Fruit fly (Drosophila melanogaster) whole organism, embryonic: ENCODE measurements around the gene CG12818.

ENCODE experiments used
- Ada2b ChIP-seq: fragments of 200-800 bp; sonication (Bioruptor generic); IDR thresholded peaks from 2 replicates; pipeline ENCODE4 v1.3.6; 2022; ENCODE audit warnings: missing biosample characterization, missing genetic modification characterization
- CG10147 ChIP-seq: fragments of 200-800 bp; sonication (Bioruptor generic); optimal IDR thresholded peaks from 2 replicates; lab custom pipeline; 2019; ENCODE audit warnings: missing biosample characterization, mild to moderate bottlenecking, missing genetic modification characterization, moderate library complexity
- CG1024 ChIP-seq: fragments of 200-800 bp; sonication (Bioruptor generic); IDR thresholded peaks from 2 replicates; pipeline ENCODE4 v1.3.6; 2022; ENCODE audit warnings: missing biosample characterization, missing genetic modification characterization
- CG10267 ChIP-seq: fragments of 200-800 bp; sonication (Bioruptor generic); optimal IDR thresholded peaks from 2 replicates; lab custom pipeline; 2018; ENCODE audit warnings: missing biosample characterization, mild to moderate bottlenecking, missing genetic modification characterization, moderate library complexity
- CG1233 ChIP-seq: fragments of 200-800 bp; sonication (Bioruptor generic); optimal IDR thresholded peaks from 4 replicates; lab custom pipeline; 2018; ENCODE audit warnings: missing biosample characterization, mild to moderate bottlenecking, missing genetic modification characterization
- CG12659 ChIP-seq: fragments of 200-800 bp; sonication (Bioruptor generic); optimal IDR thresholded peaks from 3 replicates; lab custom pipeline; 2017; ENCODE audit warnings: mild to moderate bottlenecking, missing biosample characterization, missing genetic modification reagents, missing genetic modification characterization
- CG15514 ChIP-seq: fragments of 200-800 bp; sonication (Bioruptor generic); optimal IDR thresholded peaks from 3 replicates; lab custom pipeline; 2017; ENCODE audit warnings: missing biosample characterization, missing genetic modification characterization, mild to moderate bottlenecking, moderate library complexity, missing genetic modification reagents
- CG16813 ChIP-seq: fragments of 200-800 bp; sonication (Bioruptor generic); IDR thresholded peaks from 3 replicates; pipeline ENCODE4 v1.3.6; 2022; ENCODE audit warnings: missing biosample characterization, missing genetic modification characterization; ENCODE audit not compliant: partially characterized antibody
- CG17361 ChIP-seq: fragments of 200-800 bp; sonication (Bioruptor generic); IDR thresholded peaks from 3 replicates; pipeline ENCODE4 v1.3.6; 2022; ENCODE audit warnings: missing biosample characterization, missing genetic modification characterization
- CG2875 ChIP-seq: fragments of 200-800 bp; sonication (Bioruptor generic); optimal IDR thresholded peaks from 2 replicates; lab custom pipeline; 2017; ENCODE audit warnings: missing biosample characterization, mild to moderate bottlenecking, missing genetic modification characterization, missing genetic modification reagents
- CG30020 ChIP-seq: fragments of 200-800 bp; optimal IDR thresholded peaks from 2 replicates; lab custom pipeline; 2019; ENCODE audit warnings: missing biosample characterization, mild to moderate bottlenecking, missing genetic modification characterization, moderate library complexity
- CG3065 ChIP-seq: fragments of 200-800 bp; sonication (Bioruptor generic); optimal IDR thresholded peaks from 2 replicates; lab custom pipeline; 2016; ENCODE audit warnings: missing biosample characterization, missing genetic modification characterization
- CG32772 ChIP-seq: fragments of 200-800 bp; sonication (Bioruptor generic); IDR thresholded peaks from 2 replicates; pipeline ENCODE4 v1.3.6; 2022; ENCODE audit warnings: missing biosample characterization, missing genetic modification characterization
- CG4404 ChIP-seq: fragments of 200-800 bp; sonication (Bioruptor generic); IDR thresholded peaks from 2 replicates; pipeline ENCODE4 v1.3.6; 2022; ENCODE audit warnings: missing biosample characterization, missing genetic modification characterization
- CG4617 ChIP-seq: fragments of 200-800 bp; sonication (Bioruptor generic); optimal IDR thresholded peaks from 3 replicates; lab custom pipeline; 2016; ENCODE audit warnings: missing biosample characterization, missing genetic modification characterization, borderline replicate concordance
- CG6654 ChIP-seq: fragments of 200-800 bp; sonication (Bioruptor generic); optimal IDR thresholded peaks from 2 replicates; lab custom pipeline; 2017; ENCODE audit warnings: missing biosample characterization, mild to moderate bottlenecking, missing genetic modification characterization
- CG6813 ChIP-seq: fragments of 200-800 bp; sonication (Bioruptor generic); optimal IDR thresholded peaks from 2 replicates; lab custom pipeline; 2017; ENCODE audit warnings: missing biosample characterization, missing genetic modification characterization, mild to moderate bottlenecking, moderate library complexity, missing genetic modification reagents
- CG8924 ChIP-seq: fragments of 200-800 bp; optimal IDR thresholded peaks from 3 replicates; lab custom pipeline; 2019; ENCODE audit warnings: missing biosample characterization, mild to moderate bottlenecking, missing genetic modification characterization, moderate library complexity
- CG9609 ChIP-seq: fragments of 200-800 bp; sonication (Bioruptor generic); optimal IDR thresholded peaks from 3 replicates; lab custom pipeline; 2016; ENCODE audit warnings: missing biosample characterization, missing genetic modification characterization
- CG9797 ChIP-seq: fragments of 200-800 bp; sonication (Bioruptor generic); optimal IDR thresholded peaks from 3 replicates; lab custom pipeline; 2018; ENCODE audit warnings: missing biosample characterization, mild to moderate bottlenecking, missing genetic modification characterization
- Dref ChIP-seq: fragments of 200-800 bp; sonication (Bioruptor generic); IDR thresholded peaks from 2 replicates; pipeline ENCODE4 v1.3.6; 2022; ENCODE audit warnings: missing biosample characterization, missing genetic modification characterization
- Drgx ChIP-seq: fragments of 200-800 bp; sonication (Bioruptor generic); IDR thresholded peaks from 2 replicates; pipeline ENCODE4 v1.3.6; 2022; ENCODE audit warnings: missing biosample characterization, missing genetic modification characterization
- HLH54F ChIP-seq: fragments of 200-800 bp; sonication (Bioruptor generic); optimal IDR thresholded peaks from 3 replicates; lab custom pipeline; 2016; ENCODE audit warnings: missing biosample characterization, missing genetic modification characterization
- Hey ChIP-seq: fragments of 200-800 bp; sonication (Bioruptor generic); optimal IDR thresholded peaks from 3 replicates; lab custom pipeline; 2018; ENCODE audit warnings: missing biosample characterization, mild to moderate bottlenecking, missing genetic modification characterization
- Med ChIP-seq: fragments of 200-800 bp; sonication (Bioruptor generic); peaks from one replicate; lab custom pipeline; 2016; ENCODE audit warnings: missing biosample characterization, missing genetic modification characterization, mild to moderate bottlenecking, inconsistent platforms, moderate library complexity
- Poxn ChIP-seq: fragments of 200-800 bp; sonication (Bioruptor generic); IDR thresholded peaks from 2 replicates; pipeline ENCODE4 v1.3.6; 2022; ENCODE audit warnings: missing biosample characterization, missing genetic modification characterization
- Rfx ChIP-seq: fragments of 200-800 bp; sonication (Bioruptor generic); IDR thresholded peaks from 2 replicates; pipeline ENCODE4 v1.3.6; 2022; ENCODE audit warnings: missing biosample characterization, missing genetic modification characterization
- Six4 ChIP-seq: fragments of 200-800 bp; sonication (Bioruptor generic); optimal IDR thresholded peaks from 2 replicates; lab custom pipeline; 2016; ENCODE audit warnings: missing biosample characterization, missing genetic modification characterization
- Sry-β ChIP-seq: fragments of 200-800 bp; sonication (Bioruptor generic); optimal IDR thresholded peaks from 2 replicates; lab custom pipeline; 2018; ENCODE audit warnings: missing biosample characterization, mild to moderate bottlenecking, missing genetic modification characterization, moderate library complexity
- Sry-δ ChIP-seq: fragments of 200-800 bp; sonication (Bioruptor generic); optimal IDR thresholded peaks from 2 replicates; lab custom pipeline; 2016; ENCODE audit warnings: missing biosample characterization, missing genetic modification characterization
- Ssrp ChIP-seq: fragments of 200-800 bp; sonication (Bioruptor generic); optimal IDR thresholded peaks from 2 replicates; lab custom pipeline; 2018; ENCODE audit warnings: missing biosample characterization, mild to moderate bottlenecking, missing genetic modification characterization, moderate library complexity
- ac ChIP-seq: fragments of 200-800 bp; sonication (Bioruptor generic); optimal IDR thresholded peaks from 3 replicates; lab custom pipeline; 2017; ENCODE audit warnings: missing biosample characterization, mild to moderate bottlenecking, missing genetic modification characterization
- ato ChIP-seq: fragments of 200-800 bp; sonication (Bioruptor generic); IDR thresholded peaks from 2 replicates; pipeline ENCODE4 v1.3.6; 2022; ENCODE audit warnings: missing biosample characterization, missing genetic modification characterization; ENCODE audit not compliant: partially characterized antibody
- bab2 ChIP-seq: fragments of 200-800 bp; sonication (Bioruptor generic); optimal IDR thresholded peaks from 2 replicates; lab custom pipeline; 2016; ENCODE audit warnings: missing biosample characterization, missing genetic modification characterization
- br ChIP-seq: fragments of >200 bp; optimal IDR thresholded peaks from 2 replicates; lab custom pipeline; 2017
- da ChIP-seq: fragments of 200-800 bp; sonication (Bioruptor generic); optimal IDR thresholded peaks from 2 replicates; lab custom pipeline; 2016; ENCODE audit warnings: missing biosample characterization, missing genetic modification characterization
- dan ChIP-seq: fragments of 200-800 bp; sonication (Bioruptor generic); IDR thresholded peaks from 2 replicates; pipeline ENCODE4 v1.3.6; 2022; ENCODE audit warnings: missing biosample characterization, missing genetic modification characterization
- danr ChIP-seq: fragments of 200-800 bp; sonication (Bioruptor generic); IDR thresholded peaks from 2 replicates; pipeline ENCODE4 v1.3.6; 2022; ENCODE audit warnings: missing biosample characterization, missing genetic modification characterization
- dm ChIP-seq: fragments of 200-800 bp; sonication (Bioruptor generic); optimal IDR thresholded peaks from 3 replicates; lab custom pipeline; 2016; ENCODE audit warnings: missing biosample characterization, missing genetic modification characterization
- dpn ChIP-seq, 2 experiments: fragments of 200-800 bp; sonication (Bioruptor generic); optimal IDR thresholded peaks; 3 replicates each; lab custom pipeline; 2016; ENCODE audit warnings: missing biosample characterization in 2 of 2, missing genetic modification characterization in 2 of 2
- gce ChIP-seq: fragments of 200-800 bp; sonication (Bioruptor generic); IDR thresholded peaks from 3 replicates; pipeline ENCODE4 v1.3.6; 2022; ENCODE audit warnings: missing biosample characterization, missing genetic modification characterization
- gfzf ChIP-seq: fragments of 200-800 bp; sonication (Bioruptor generic); optimal IDR thresholded peaks from 2 replicates; lab custom pipeline; 2016; ENCODE audit warnings: missing biosample characterization, mild to moderate bottlenecking, missing genetic modification characterization, moderate library complexity
- inv ChIP-seq: fragments of 200-800 bp; sonication (Bioruptor generic); IDR thresholded peaks from 2 replicates; pipeline ENCODE4 v1.3.6; 2022; ENCODE audit warnings: missing biosample characterization, missing genetic modification characterization; ENCODE audit not compliant: partially characterized antibody
- jigr1 ChIP-seq: fragments of 200-800 bp; sonication (Bioruptor generic); IDR thresholded peaks from 3 replicates; pipeline ENCODE4 v1.3.6; 2022; ENCODE audit warnings: missing biosample characterization, missing genetic modification characterization
- ken ChIP-seq: fragments of 200-800 bp; sonication (Bioruptor generic); IDR thresholded peaks from 3 replicates; pipeline ENCODE4 v1.3.6; 2022; ENCODE audit warnings: missing biosample characterization, missing genetic modification characterization
- onecut ChIP-seq: fragments of 200-800 bp; sonication (Bioruptor generic); IDR thresholded peaks from 2 replicates; pipeline ENCODE4 v1.3.6; 2022; ENCODE audit warnings: missing biosample characterization, missing genetic modification characterization
- repo ChIP-seq: fragments of 200-800 bp; sonication (Bioruptor generic); optimal IDR thresholded peaks from 2 replicates; lab custom pipeline; 2016; ENCODE audit warnings: missing biosample characterization, missing genetic modification characterization
- stwl ChIP-seq: fragments of 200-800 bp; sonication (Bioruptor generic); optimal IDR thresholded peaks from 3 replicates; lab custom pipeline; 2018; ENCODE audit warnings: missing biosample characterization, mild to moderate bottlenecking, missing genetic modification characterization, moderate library complexity
- tgo ChIP-seq: fragments of 200-800 bp; sonication (Bioruptor generic); IDR thresholded peaks from 3 replicates; pipeline ENCODE4 v1.3.6; 2022; ENCODE audit warnings: missing biosample characterization, missing genetic modification characterization
- wor ChIP-seq: fragments of 200-800 bp; sonication (Bioruptor generic); IDR thresholded peaks from 2 replicates; pipeline ENCODE4 v1.3.6; 2022; ENCODE audit warnings: missing biosample characterization, missing genetic modification characterization

Gene CG12818

dm6 chr3R:10330734-10331642 lies at the start of gene CG12818, which contains the start of gene Bruce (continued):
- TF ChIP-seq Dref (GFP tag; lab: Robert Waterston, UW) (peak; percentile 89), CG6654 (GFP tag; lab: Kevin White, UChicago) (no peak), Ssrp (tag; lab: Kevin White, UChicago) (no peak), ac (no peak), jigr1 (no peak), Rfx (peak; percentile 64), ato (peak; percentile 86), CG9797 (GFP tag; lab: Kevin White, UChicago) (peak; percentile 17), HLH54F (GFP tag; lab: Kevin White, UChicago) (no peak), CG32772 (no peak), onecut (no peak), stwl (peak; percentile 70), CG10267 (tag; lab: Kevin White, UChicago) (peak; percentile 75), dm (GFP tag; lab: Kevin White, UChicago) (peak; percentile 66), gfzf (GFP tag; lab: Kevin White, UChicago) (peak; percentile 26), dpn (GFP tag; optimal IDR thresholded peaks at IDR 0.05; lab: Kevin White, UChicago) (peak in 1 of 2 experiments; percentile 10), CG30020 (tag; lab: Kevin White, UChicago) (no peak), CG4617 (GFP tag; lab: Kevin White, UChicago) (peak; percentile 95), da (GFP tag; lab: Kevin White, UChicago) (no peak), Sry-β (GFP tag; lab: Kevin White, UChicago) (no peak), inv (GFP tag; lab: Robert Waterston, UW) (peak; percentile 64), tgo (GFP tag; lab: Robert Waterston, UW) (no peak), CG12659 (GFP tag; lab: Kevin White, UChicago) (peak; percentile 50), Drgx (GFP tag; lab: Robert Waterston, UW) (0 out of 2 replicates have a peak, but pooled peaks have one; percentile 19), CG15514 (GFP tag; lab: Kevin White, UChicago) (no peak), repo (no peak), CG4404 (GFP tag; lab: Robert Waterston, UW) (no peak), gce (GFP tag; lab: Robert Waterston, UW) (no peak), CG8924 (tag; lab: Kevin White, UChicago) (no peak), Poxn (GFP tag; lab: Robert Waterston, UW) (no peak), CG2875 (GFP tag; lab: Kevin White, UChicago) (no peak), Six4 (GFP tag; lab: Kevin White, UChicago) (no peak), Hey (tag; lab: Kevin White, UChicago) (no peak), CG10147 (no peak), Ada2b (GFP tag; lab: Robert Waterston, UW) (no peak), CG1024 (GFP tag; lab: Robert Waterston, UW) (no peak), dan (GFP tag; lab: Robert Waterston, UW) (no peak), br (lab: Kevin White, UChicago) (no peak), CG16813 (peak; percentile 86), CG3065 (GFP tag; lab: Kevin White, UChicago) (no peak), CG1233 (GFP tag; lab: Kevin White, UChicago) (no peak), CG9609 (GFP tag; lab: Kevin White, UChicago) (peak; percentile 2), bab2 (no peak), Sry-δ (GFP tag; lab: Kevin White, UChicago) (peak; percentile 64), Med (peak; percentile 60), CG17361 (no peak), wor (GFP tag; lab: Robert Waterston, UW) (no peak), ken (GFP tag; lab: Robert Waterston, UW) (no peak), CG6813 (GFP tag; lab: Kevin White, UChicago) (no peak), danr (GFP tag; lab: Robert Waterston, UW) (no peak)
